Fruit fly (Drosophila melanogaster): Measurements from ENCODE around the gene CG12219.

Gene CG12219

dm6 chrX:6339970-6340548 lies 39.0 kb upstream of the CG12219 start (continued):
- TF ChIP-seq CG17612 (GFP tag; IDR thresholded peaks at IDR 0.05) (no peak), CG12942 (GFP tag; optimal IDR thresholded peaks at IDR 0.05) (peak; percentile 10), CG34422 (GFP tag; IDR thresholded peaks at IDR 0.05) (peak; percentile 64; the same call in 2 of the 3 replicates), CG8765 (GFP tag; IDR thresholded peaks at IDR 0.05) (no peak), jumu (GFP tag; optimal IDR thresholded peaks at IDR 0.05) (no peak), gro (GFP tag; optimal IDR thresholded peaks at IDR 0.05) (peak; percentile 65), Dek (tag; optimal IDR thresholded peaks at IDR 0.05) (peak; percentile 70), CG13775 (GFP tag; optimal IDR thresholded peaks at IDR 0.05) (no peak), CG2889 (GFP tag; IDR thresholded peaks at IDR 0.05) (peak; percentile 57; the same call in 1 of the 3 replicates), cad (GFP tag; optimal IDR thresholded peaks at IDR 0.05) (no peak), ranshi (GFP tag; IDR thresholded peaks at IDR 0.05) (peak; percentile 58), CG9797 (GFP tag; optimal IDR thresholded peaks at IDR 0.05) (no peak), tx (GFP tag; optimal IDR thresholded peaks at IDR 0.05) (no peak), row (GFP tag; IDR thresholded peaks at IDR 0.05) (peak; percentile 61), CG11456 (GFP tag; IDR thresholded peaks at IDR 0.05) (peak; percentile 54; the same call in 1 of the 3 replicates), croc (GFP tag; conservative IDR thresholded peaks at IDR 0.05) (peak; percentile 28; the same call in 2 of the 3 replicates), CG14965 (GFP tag; optimal IDR thresholded peaks at IDR 0.05; ENCODE audit: borderline replicate concordance) (no peak), chinmo (GFP tag; IDR thresholded peaks at IDR 0.05; ENCODE audit: partially characterized antibody) (no peak), sna (GFP tag; IDR thresholded peaks at IDR 0.05; ENCODE audit: partially characterized antibody) (no peak), BtbVII (GFP tag; optimal IDR thresholded peaks at IDR 0.05) (peak; percentile 6), sob (GFP tag; IDR thresholded peaks at IDR 0.05) (peak; percentile 47; the same call in 1 of the 2 replicates), CG14710 (tag; optimal IDR thresholded peaks at IDR 0.05) (peak; percentile 8), Rfx (GFP tag; IDR thresholded peaks at IDR 0.05) (peak; percentile 70), CG11723 (GFP tag; optimal IDR thresholded peaks at IDR 0.05) (no peak), CG9932 (GFP tag; IDR thresholded peaks at IDR 0.05) (peak; percentile 64), Fer2 (tag; optimal IDR thresholded peaks at IDR 0.05) (no peak), vnd (GFP tag; IDR thresholded peaks at IDR 0.05; ENCODE audit: partially characterized antibody) (no peak), lola (GFP tag; optimal IDR thresholded peaks at IDR 0.05) (peak in 1 of 3 experiments; percentile 10), usp (GFP tag; optimal IDR thresholded peaks at IDR 0.05) (no peak), gcm2 (GFP tag; optimal IDR thresholded peaks at IDR 0.05) (no peak), HLH54F (GFP tag; optimal IDR thresholded peaks at IDR 0.05) (peak; percentile 47), Sry-β (GFP tag; optimal IDR thresholded peaks at IDR 0.05) (no peak), aop (GFP tag; IDR thresholded peaks at IDR 0.05) (no peak), Abd-B (GFP tag; optimal IDR thresholded peaks at IDR 0.05) (peak; percentile 49), ERR (GFP tag; optimal IDR thresholded peaks at IDR 0.05) (no peak), Doc3 (GFP tag; IDR thresholded peaks at IDR 0.05; ENCODE audit: partially characterized antibody) (no peak), CG10274 (GFP tag; optimal IDR thresholded peaks at IDR 0.05) (no peak), dmrt99B (tag; optimal IDR thresholded peaks at IDR 0.05) (peak; percentile 56), CG17829 (tag; optimal IDR thresholded peaks at IDR 0.05) (peak; percentile 46), Meics (GFP tag; optimal IDR thresholded peaks at IDR 0.05) (no peak), pum (GFP tag; optimal IDR thresholded peaks at IDR 0.05) (peak; percentile 4), HmgZ (tag; optimal IDR thresholded peaks at IDR 0.05) (peak; percentile 25), dan (GFP tag; IDR thresholded peaks at IDR 0.05) (no peak), CG6854 (GFP tag; optimal IDR thresholded peaks at IDR 0.05) (no peak), crp (GFP tag; optimal IDR thresholded peaks at IDR 0.05) (no peak), NC2α (GFP tag; optimal IDR thresholded peaks at IDR 0.05) (no peak), sc (optimal IDR thresholded peaks at IDR 0.05) (no peak), sc (GFP tag; optimal IDR thresholded peaks at IDR 0.05) (no peak), Sry-δ (GFP tag; optimal IDR thresholded peaks at IDR 0.05) (no peak), seq (GFP tag; IDR thresholded peaks at IDR 0.05) (0 out of 2 replicates have a peak, but pooled peaks have one; percentile 28)
